Fruit fly (Drosophila melanogaster) whole organism, embryonic: ENCODE results near the gene Src64B.

Experiments
- BtbVII ChIP-seq: fragments of 200-800 bp; sonication (Bioruptor generic); optimal IDR thresholded peaks from 3 replicates; lab custom pipeline; 2017; ENCODE audit warnings: missing biosample characterization, mild to moderate bottlenecking, missing genetic modification characterization
- CG10274 ChIP-seq: fragments of 200-800 bp; sonication (Bioruptor generic); optimal IDR thresholded peaks from 3 replicates; lab custom pipeline; 2017; ENCODE audit warnings: missing biosample characterization, mild to moderate bottlenecking, missing genetic modification characterization
- CG10654 ChIP-seq: fragments of 200-800 bp; sonication (Bioruptor generic); optimal IDR thresholded peaks from 2 replicates; lab custom pipeline; 2016; ENCODE audit warnings: missing biosample characterization, missing genetic modification characterization
- CG10959 ChIP-seq: fragments of 200-800 bp; sonication (Bioruptor generic); IDR thresholded peaks from 2 replicates; pipeline ENCODE4 v1.3.6; 2022; ENCODE audit warnings: missing biosample characterization, missing genetic modification characterization
- CG11398 ChIP-seq: fragments of 200-800 bp; sonication (Bioruptor generic); optimal IDR thresholded peaks from 2 replicates; lab custom pipeline; 2016; ENCODE audit warnings: missing biosample characterization, missing genetic modification characterization
- CG11695 ChIP-seq: fragments of 200-800 bp; sonication (Bioruptor generic); IDR thresholded peaks from 3 replicates; pipeline ENCODE4 v1.3.6; 2022; ENCODE audit warnings: missing biosample characterization, missing genetic modification characterization
- CG12942 ChIP-seq: fragments of 200-800 bp; sonication (Bioruptor generic); optimal IDR thresholded peaks from 3 replicates; lab custom pipeline; 2016; ENCODE audit warnings: missing biosample characterization, missing genetic modification characterization
- CG13123 ChIP-seq: fragments of 200-800 bp; sonication (Bioruptor generic); optimal IDR thresholded peaks from 2 replicates; lab custom pipeline; 2016; ENCODE audit warnings: missing biosample characterization, missing genetic modification characterization
- CG14050 ChIP-seq: fragments of 200-800 bp; sonication (Bioruptor generic); IDR thresholded peaks from 3 replicates; pipeline ENCODE4 v1.3.6; 2022; ENCODE audit warnings: missing biosample characterization, missing genetic modification characterization
- CG14441 ChIP-seq: fragments of 200-800 bp; sonication (Bioruptor generic); IDR thresholded peaks from 2 replicates; pipeline ENCODE4 v1.3.6; 2022; ENCODE audit warnings: missing biosample characterization, missing genetic modification characterization
- CG15514 ChIP-seq: fragments of 200-800 bp; sonication (Bioruptor generic); optimal IDR thresholded peaks from 3 replicates; lab custom pipeline; 2017; ENCODE audit warnings: missing biosample characterization, missing genetic modification characterization, mild to moderate bottlenecking, moderate library complexity, missing genetic modification reagents
- CG1603 ChIP-seq: fragments of 200-800 bp; sonication (Bioruptor generic); optimal IDR thresholded peaks from 2 replicates; lab custom pipeline; 2019; ENCODE audit warnings: missing biosample characterization, mild to moderate bottlenecking, missing genetic modification characterization, moderate library complexity
- CG16863 ChIP-seq: fragments of 200-800 bp; sonication (Bioruptor generic); optimal IDR thresholded peaks from 3 replicates; lab custom pipeline; 2016; ENCODE audit warnings: missing biosample characterization, missing genetic modification characterization
- CG17829 ChIP-seq: fragments of 200-800 bp; optimal IDR thresholded peaks from 2 replicates; lab custom pipeline; 2019; ENCODE audit warnings: missing biosample characterization, mild to moderate bottlenecking, missing genetic modification characterization, moderate library complexity
- CG18619 ChIP-seq: fragments of 200-800 bp; sonication (Bioruptor generic); optimal IDR thresholded peaks from 3 replicates; lab custom pipeline; 2017; ENCODE audit warnings: missing biosample characterization, mild to moderate bottlenecking, missing genetic modification characterization
- CG2889 ChIP-seq: fragments of 200-800 bp; sonication (Bioruptor generic); IDR thresholded peaks from 3 replicates; pipeline ENCODE4 v1.3.6; 2022; ENCODE audit warnings: missing biosample characterization, missing genetic modification characterization
- CG32772 ChIP-seq: fragments of 200-800 bp; sonication (Bioruptor generic); IDR thresholded peaks from 2 replicates; pipeline ENCODE4 v1.3.6; 2022; ENCODE audit warnings: missing biosample characterization, missing genetic modification characterization
- CG4617 ChIP-seq: fragments of 200-800 bp; sonication (Bioruptor generic); optimal IDR thresholded peaks from 3 replicates; lab custom pipeline; 2016; ENCODE audit warnings: missing biosample characterization, missing genetic modification characterization, borderline replicate concordance
- CG4707 ChIP-seq: fragments of 200-800 bp; sonication (Bioruptor generic); optimal IDR thresholded peaks from 2 replicates; lab custom pipeline; 2018; ENCODE audit warnings: missing biosample characterization, mild to moderate bottlenecking, missing genetic modification characterization, moderate library complexity
- CG6175 ChIP-seq: fragments of 200-800 bp; sonication (Bioruptor generic); IDR thresholded peaks from 3 replicates; pipeline ENCODE4 v1.3.6; 2022; ENCODE audit warnings: missing biosample characterization, missing genetic modification characterization
- CG7271 ChIP-seq: fragments of 200-800 bp; sonication (Bioruptor generic); optimal IDR thresholded peaks from 2 replicates; lab custom pipeline; 2018; ENCODE audit warnings: missing biosample characterization, mild to moderate bottlenecking, missing genetic modification characterization, moderate library complexity
- CG7357 ChIP-seq: fragments of 200-800 bp; sonication (Bioruptor generic); IDR thresholded peaks from 3 replicates; pipeline ENCODE4 v1.3.6; 2022; ENCODE audit warnings: missing biosample characterization, missing genetic modification characterization
- Ets65A ChIP-seq: fragments of 200-800 bp; sonication (Bioruptor generic); peaks from one replicate; lab custom pipeline; 2016; ENCODE audit warnings: missing biosample characterization, missing genetic modification characterization
- H15 ChIP-seq: fragments of 200-800 bp; sonication (Bioruptor generic); IDR thresholded peaks from 3 replicates; pipeline ENCODE4 v1.3.6; 2022; ENCODE audit warnings: missing biosample characterization, missing genetic modification characterization
- HLHmδ ChIP-seq: fragments of 200-800 bp; sonication (Bioruptor generic); optimal IDR thresholded peaks from 2 replicates; lab custom pipeline; 2018; ENCODE audit warnings: missing biosample characterization, mild to moderate bottlenecking, missing genetic modification characterization, moderate library complexity
- HmgD ChIP-seq: fragments of 200-800 bp; sonication (Bioruptor generic); optimal IDR thresholded peaks from 3 replicates; lab custom pipeline; 2016; ENCODE audit warnings: missing biosample characterization, missing genetic modification characterization
- MBD-R2 ChIP-seq: fragments of 200-800 bp; sonication (Bioruptor generic); IDR thresholded peaks from 2 replicates; pipeline ENCODE4 v1.3.6; 2022; ENCODE audit warnings: missing biosample characterization, missing genetic modification characterization
- Oaz ChIP-seq: fragments of 200-800 bp; sonication (Bioruptor generic); IDR thresholded peaks from 2 replicates; pipeline ENCODE4 v1.3.6; 2022; ENCODE audit warnings: missing biosample characterization, missing genetic modification characterization
- Ptx1 ChIP-seq: fragments of 200-800 bp; sonication (Bioruptor generic); IDR thresholded peaks from 2 replicates; pipeline ENCODE4 v1.3.6; 2022; ENCODE audit warnings: missing biosample characterization, missing genetic modification characterization
- chif ChIP-seq, 2 experiments: fragments of 200-800 bp; sonication (Bioruptor generic); optimal IDR thresholded peaks; 3 replicates each; lab custom pipeline; 2016; ENCODE audit warnings: missing biosample characterization in 2 of 2, missing genetic modification characterization in 2 of 2
- da ChIP-seq: fragments of 200-800 bp; sonication (Bioruptor generic); optimal IDR thresholded peaks from 2 replicates; lab custom pipeline; 2016; ENCODE audit warnings: missing biosample characterization, missing genetic modification characterization
- fd102C ChIP-seq: fragments of 200-800 bp; sonication (Bioruptor generic); optimal IDR thresholded peaks from 2 replicates; lab custom pipeline; 2018; ENCODE audit warnings: missing biosample characterization, mild to moderate bottlenecking, missing genetic modification characterization, moderate library complexity
- fd96Cb ChIP-seq: fragments of 200-800 bp; sonication (Bioruptor generic); optimal IDR thresholded peaks from 2 replicates; lab custom pipeline; 2018; ENCODE audit warnings: missing biosample characterization, mild to moderate bottlenecking, missing genetic modification characterization, moderate library complexity
- fru ChIP-seq: fragments of >200 bp; optimal IDR thresholded peaks from 2 replicates; lab custom pipeline; 2017
- gce ChIP-seq: fragments of 200-800 bp; sonication (Bioruptor generic); IDR thresholded peaks from 3 replicates; pipeline ENCODE4 v1.3.6; 2022; ENCODE audit warnings: missing biosample characterization, missing genetic modification characterization
- gfzf ChIP-seq: fragments of 200-800 bp; sonication (Bioruptor generic); optimal IDR thresholded peaks from 2 replicates; lab custom pipeline; 2016; ENCODE audit warnings: missing biosample characterization, mild to moderate bottlenecking, missing genetic modification characterization, moderate library complexity
- hbn ChIP-seq: fragments of 200-800 bp; sonication (Bioruptor generic); IDR thresholded peaks from 2 replicates; pipeline ENCODE4 v1.3.6; 2022; ENCODE audit warnings: missing biosample characterization, missing genetic modification characterization; ENCODE audit not compliant: partially characterized antibody
- hkb ChIP-seq, 2 experiments: fragments of 200-800 bp in 1 of 2; fragments of >200 bp in 1 of 2; sonication (Bioruptor generic) in 1 of 2; IDR thresholded peaks in 1 of 2; optimal IDR thresholded peaks in 1 of 2; 2 replicates each; pipeline versions ENCODE4 v1.3.6 to Lab custom; 2017 to 2022; ENCODE audit warnings: missing biosample characterization in 1 of 2, missing genetic modification characterization in 1 of 2
- hth ChIP-seq: fragments of >200 bp; optimal IDR thresholded peaks from 2 replicates; lab custom pipeline; 2017; ENCODE audit warnings: inconsistent platforms
- ind ChIP-seq: fragments of 200-800 bp; sonication (Bioruptor generic); optimal IDR thresholded peaks from 3 replicates; lab custom pipeline; 2016; ENCODE audit warnings: missing biosample characterization, missing genetic modification characterization
- jing ChIP-seq: fragments of 200-800 bp; sonication (Bioruptor generic); optimal IDR thresholded peaks from 2 replicates; lab custom pipeline; 2018; ENCODE audit warnings: missing biosample characterization, mild to moderate bottlenecking, missing genetic modification characterization
- lilli ChIP-seq: fragments of 200-800 bp; sonication (Bioruptor generic); optimal IDR thresholded peaks from 3 replicates; lab custom pipeline; 2016; ENCODE audit warnings: missing biosample characterization, missing genetic modification characterization
- lola ChIP-seq, 3 experiments: fragments of >200 bp in 2 of 3; fragments of 200-800 bp in 1 of 3; sonication (Bioruptor generic) in 1 of 3; optimal IDR thresholded peaks; 2 replicates each; lab custom pipeline; 2017 to 2019; ENCODE audit warnings: missing biosample characterization in 3 of 3, missing genetic modification characterization in 3 of 3, mild to moderate bottlenecking in 1 of 3, moderate library complexity in 1 of 3
- mirr ChIP-seq: fragments of 200-800 bp; sonication (Bioruptor generic); optimal IDR thresholded peaks from 3 replicates; lab custom pipeline; 2018; ENCODE audit warnings: missing biosample characterization, mild to moderate bottlenecking, missing genetic modification characterization
- nom ChIP-seq: fragments of 200-800 bp; sonication (Bioruptor generic); optimal IDR thresholded peaks from 2 replicates; lab custom pipeline; 2017; ENCODE audit warnings: missing biosample characterization, missing genetic modification characterization, mild to moderate bottlenecking, moderate library complexity, missing genetic modification reagents
- onecut ChIP-seq: fragments of 200-800 bp; sonication (Bioruptor generic); IDR thresholded peaks from 2 replicates; pipeline ENCODE4 v1.3.6; 2022; ENCODE audit warnings: missing biosample characterization, missing genetic modification characterization
- peb ChIP-seq: fragments of 200-800 bp; sonication (Bioruptor generic); IDR thresholded peaks from 2 replicates; pipeline ENCODE4 v1.3.6; 2022; ENCODE audit warnings: missing biosample characterization, missing genetic modification characterization
- prd ChIP-seq, 3 experiments: fragments of >200 bp in 2 of 3; fragments of 200-800 bp in 1 of 3; sonication (Bioruptor generic) in 1 of 3; optimal IDR thresholded peaks in 2 of 3; IDR thresholded peaks in 1 of 3; 2 replicates in 2 of 3; 3 replicates in 1 of 3; pipeline versions ENCODE4 v1.3.6 to Lab custom; 2017 to 2022; ENCODE audit warnings: missing biosample characterization in 1 of 3, missing genetic modification characterization in 1 of 3
- ro ChIP-seq: fragments of 200-800 bp; sonication (Bioruptor generic); IDR thresholded peaks from 2 replicates; pipeline ENCODE4 v1.3.6; 2022; ENCODE audit warnings: missing biosample characterization, missing genetic modification characterization
- sob ChIP-seq: fragments of 200-800 bp; sonication (Bioruptor generic); IDR thresholded peaks from 2 replicates; pipeline ENCODE4 v1.3.6; 2022; ENCODE audit warnings: missing biosample characterization, missing genetic modification characterization
- tin ChIP-seq: fragments of 200-800 bp; sonication (Bioruptor generic); optimal IDR thresholded peaks from 3 replicates; lab custom pipeline; 2016; ENCODE audit warnings: missing biosample characterization, missing genetic modification characterization
- vvl ChIP-seq: fragments of 200-800 bp; sonication (Bioruptor generic); IDR thresholded peaks from 2 replicates; pipeline ENCODE4 v1.3.6; 2022; ENCODE audit warnings: missing biosample characterization, missing genetic modification characterization

The Src64B gene

dm6 chr3L:4553395-4553794, 72.6 kb downstream of the Src64B start (continued):
- TF ChIP-seq gce (GFP tag; lab: Robert Waterston, UW) = no peak
- peak; percentile 95 for TF ChIP-seq HmgD (GFP tag; lab: Kevin White, UChicago)
- TF ChIP-seq chif (GFP tag; optimal IDR thresholded peaks at IDR 0.05; lab: Kevin White, UChicago) = peak in 1 of 2 experiments; percentile 30
- TF ChIP-seq tin = no peak
- no peak for TF ChIP-seq hth
- no peak for TF ChIP-seq onecut
- peak; percentile 32; the same call in 1 of the 2 replicates for TF ChIP-seq sob (GFP tag; lab: Robert Waterston, UW)
- no peak for TF ChIP-seq ro (GFP tag; lab: Robert Waterston, UW)
- no peak for TF ChIP-seq CG12942 (GFP tag; lab: Kevin White, UChicago)
- TF ChIP-seq fd96Cb (tag; lab: Kevin White, UChicago) = no peak
- no peak for TF ChIP-seq CG7357
- TF ChIP-seq fru (lab: Kevin White, UChicago) = no peak
- no peak for TF ChIP-seq CG14050
- TF ChIP-seq CG4617 = no peak
- no peak for TF ChIP-seq BtbVII (GFP tag; lab: Kevin White, UChicago)
- no peak for TF ChIP-seq hbn
- no peak for TF ChIP-seq CG32772 (GFP tag; lab: Robert Waterston, UW)
- no peak for TF ChIP-seq CG7271
- TF ChIP-seq hkb (optimal IDR thresholded peaks at IDR 0.05; lab: Kevin White, UChicago) = no peak
- TF ChIP-seq hkb (GFP tag; IDR thresholded peaks at IDR 0.05; lab: Robert Waterston, UW) = no peak
- no peak for TF ChIP-seq Oaz (GFP tag; lab: Robert Waterston, UW)
- TF ChIP-seq lilli (GFP tag; lab: Kevin White, UChicago) = no peak
- TF ChIP-seq CG10959 (GFP tag; lab: Robert Waterston, UW) = no peak
- TF ChIP-seq peb (GFP tag; lab: Robert Waterston, UW) = no peak
- TF ChIP-seq CG1603 = peak; percentile 44
- no peak for TF ChIP-seq jing (GFP tag; lab: Kevin White, UChicago)
- no peak for TF ChIP-seq CG11398 (GFP tag; lab: Kevin White, UChicago)
- no peak for TF ChIP-seq CG18619
- TF ChIP-seq mirr (GFP tag; lab: Kevin White, UChicago) = no peak
- no peak for TF ChIP-seq CG17829 (tag; lab: Kevin White, UChicago)
- no peak for TF ChIP-seq nom (GFP tag; lab: Kevin White, UChicago)
- no peak for TF ChIP-seq fd102C
- peak; percentile 39; the same call in 1 of the 2 replicates for TF ChIP-seq Ptx1 (GFP tag; lab: Robert Waterston, UW)
- TF ChIP-seq CG10654 (GFP tag; lab: Kevin White, UChicago) = no peak
- TF ChIP-seq CG14441 = no peak
- no peak for TF ChIP-seq CG11695 (GFP tag; lab: Robert Waterston, UW)
- TF ChIP-seq prd (optimal IDR thresholded peaks at IDR 0.05; lab: Kevin White, UChicago) = no peak
- TF ChIP-seq prd (GFP tag; IDR thresholded peaks at IDR 0.05; lab: Robert Waterston, UW) = peak; percentile 22; the same call in 1 of the 3 replicates
- TF ChIP-seq CG4707 (GFP tag; lab: Kevin White, UChicago) = no peak
- no peak for TF ChIP-seq CG2889 (GFP tag; lab: Robert Waterston, UW)
- TF ChIP-seq ind (GFP tag; lab: Kevin White, UChicago) = no peak
- TF ChIP-seq lola (GFP tag; optimal IDR thresholded peaks at IDR 0.05; lab: Kevin White, UChicago) = no peak
- TF ChIP-seq CG15514 (GFP tag; lab: Kevin White, UChicago) = no peak
- TF ChIP-seq HLHmδ = no peak
- no peak; the same call in 1 of the 2 replicates for TF ChIP-seq vvl
- no peak for TF ChIP-seq CG16863 (GFP tag; lab: Kevin White, UChicago)
- no peak for TF ChIP-seq gfzf
- no peak for TF ChIP-seq MBD-R2
- TF ChIP-seq da (GFP tag; lab: Kevin White, UChicago) = no peak
- TF ChIP-seq CG10274 (GFP tag; lab: Kevin White, UChicago) = no peak
- no peak for TF ChIP-seq CG6175 (GFP tag; lab: Robert Waterston, UW)
- no peak for TF ChIP-seq CG13123
- no peak for TF ChIP-seq H15 (GFP tag; lab: Robert Waterston, UW)
- TF ChIP-seq Ets65A = peak; percentile 99
